Fruit fly (Drosophila melanogaster): Measurements from ENCODE around the gene CG14710.

CG14710 gene

dm6 chr3R:11619709-11620409, at the start of gene CG14710, which contains the start of gene Jupiter (continued):
- peak; percentile 72 for TF ChIP-seq cyc (GFP tag; optimal IDR thresholded peaks at IDR 0.05)
- peak; percentile 68 for TF ChIP-seq Eip78C (GFP tag)
- peak; percentile 22 for TF ChIP-seq CG11902 (GFP tag; optimal IDR thresholded peaks at IDR 0.05)
- no peak for TF ChIP-seq CG32006 (GFP tag; optimal IDR thresholded peaks at IDR 0.05)
- peak; percentile 64 for TF ChIP-seq Ets21C (GFP tag; optimal IDR thresholded peaks at IDR 0.05)
- no peak for TF ChIP-seq CG9139 (GFP tag; optimal IDR thresholded peaks at IDR 0.05)
- TF ChIP-seq Lpt (GFP tag; optimal IDR thresholded peaks at IDR 0.05) = no peak
- TF ChIP-seq CG1621 (tag; optimal IDR thresholded peaks at IDR 0.05) = peak; percentile 39
- no peak for TF ChIP-seq Smox (GFP tag; optimal IDR thresholded peaks at IDR 0.05)

- TF ChIP-seq vri (GFP tag; optimal IDR thresholded peaks at IDR 0.05) = no peak
- no peak for TF ChIP-seq CG8319 (GFP tag; optimal IDR thresholded peaks at IDR 0.05)
- TF ChIP-seq Hr39 (GFP tag; optimal IDR thresholded peaks at IDR 0.05) = no peak
- TF ChIP-seq CG31627 (GFP tag; optimal IDR thresholded peaks at IDR 0.05) = no peak
- TF ChIP-seq dsx (GFP tag; optimal IDR thresholded peaks at IDR 0.05; ENCODE audit: poor library complexity, severe bottlenecking) = no peak
- no peak for TF ChIP-seq spab (GFP tag; optimal IDR thresholded peaks at IDR 0.05)
- no peak for TF ChIP-seq CG16779 (tag; optimal IDR thresholded peaks at IDR 0.05)
- TF ChIP-seq CG3032 (tag; optimal IDR thresholded peaks at IDR 0.05) = no peak
- no peak for TF ChIP-seq pdm3 (GFP tag; optimal IDR thresholded peaks at IDR 0.05)
- TF ChIP-seq fd59A (GFP tag; optimal IDR thresholded peaks at IDR 0.05) = no peak
- no peak for TF ChIP-seq Smox (GFP tag; optimal IDR thresholded peaks at IDR 0.05)
- no peak for TF ChIP-seq Sox102F (GFP tag; optimal IDR thresholded peaks at IDR 0.05)
- TF ChIP-seq Sox14 (GFP tag; optimal IDR thresholded peaks at IDR 0.05) = no peak
- no peak for TF ChIP-seq lz (GFP tag; optimal IDR thresholded peaks at IDR 0.05)
- no peak for TF ChIP-seq CG6808 (GFP tag; optimal IDR thresholded peaks at IDR 0.05)
- no peak for TF ChIP-seq Ets21C (GFP tag; optimal IDR thresholded peaks at IDR 0.05)
- TF ChIP-seq CG7368 (GFP tag; optimal IDR thresholded peaks at IDR 0.05) = no peak
- TF ChIP-seq Sox15 (GFP tag; optimal IDR thresholded peaks at IDR 0.05) = no peak
- TF ChIP-seq Ets96B (tag; optimal IDR thresholded peaks at IDR 0.05) = no peak
- no peak for TF ChIP-seq fkh (GFP tag; optimal IDR thresholded peaks at IDR 0.05)
Measured at dm6 chr3R:11571408-11571807, 48.5 kb upstream of the CG14710 start.

dm6 chr3R:11578645-11579044, 41.2 kb upstream of the CG14710 start, which contains the start of the genes CG6790 and CG5342:
Gene CG6790 (minus strand): TSS chr3R:11578745.
Gene CG5342 (plus strand): TSS chr3R:11578826.
- TF ChIP-seq CG3032 (tag; optimal IDR thresholded peaks at IDR 0.05) = no peak
- no peak for TF ChIP-seq CG1621 (tag; optimal IDR thresholded peaks at IDR 0.05)
- no peak for TF ChIP-seq spab (GFP tag; optimal IDR thresholded peaks at IDR 0.05)
- no peak for TF ChIP-seq CG10669 (GFP tag; optimal IDR thresholded peaks at IDR 0.05)
- TF ChIP-seq CG6792 (GFP tag; optimal IDR thresholded peaks at IDR 0.05) = no peak
- no peak for TF ChIP-seq OdsH (GFP tag; optimal IDR thresholded peaks at IDR 0.05)
- no peak for TF ChIP-seq Eip75B (GFP tag; optimal IDR thresholded peaks at IDR 0.05)

dm6 chr3R:11581340-11582252, 38.3 kb upstream of the CG14710 start, which contains the start of gene wkd:
Gene wkd (plus strand): TSS chr3R:11581576.
- no peak for TF ChIP-seq Eip93F (GFP tag; optimal IDR thresholded peaks at IDR 0.05)
- TF ChIP-seq CG31627 (GFP tag; optimal IDR thresholded peaks at IDR 0.05) = peak; percentile 9
- peak; percentile 83 for TF ChIP-seq CG1621 (tag; optimal IDR thresholded peaks at IDR 0.05)

All from whole organism, prepupa.